Fruit fly (Drosophila melanogaster): ENCODE data around the gene RunxA.

RunxA gene

DNA sequence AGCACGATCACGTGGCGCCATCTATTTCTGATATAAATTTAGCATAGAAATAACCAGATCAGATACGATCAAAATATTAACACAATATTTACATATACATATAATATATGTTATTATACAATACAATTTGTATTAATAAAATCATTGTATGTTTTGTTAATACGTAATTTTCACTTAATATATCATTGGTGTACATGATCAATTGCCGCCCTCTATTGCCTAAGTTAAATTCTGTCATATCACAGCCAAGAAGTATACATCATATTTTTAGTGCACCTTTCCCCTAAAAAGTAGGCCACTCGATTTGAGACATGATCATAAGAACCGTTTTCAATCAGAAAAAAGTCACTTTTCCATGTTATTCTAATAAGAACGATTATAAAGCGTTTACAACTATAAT is 8.5 kb upstream of the RunxA start (continued):
- peak; percentile 3 for TF ChIP-seq CG17829 (tag; optimal IDR thresholded peaks at IDR 0.05)
- no peak for TF ChIP-seq oc (tag; optimal IDR thresholded peaks at IDR 0.05)
- no peak for TF ChIP-seq tna (GFP tag; IDR thresholded peaks at IDR 0.05; ENCODE audit: partially characterized antibody)
- no peak for TF ChIP-seq Optix (GFP tag; IDR thresholded peaks at IDR 0.05)
- peak; percentile 13 for TF ChIP-seq CG8290 (GFP tag; optimal IDR thresholded peaks at IDR 0.05)
- no peak for TF ChIP-seq CG8290 (tag; optimal IDR thresholded peaks at IDR 0.05)
- no peak for TF ChIP-seq CG6175 (GFP tag; IDR thresholded peaks at IDR 0.05)
- no peak for TF ChIP-seq kay (GFP tag; optimal IDR thresholded peaks at IDR 0.05)
- TF ChIP-seq vvl (GFP tag; IDR thresholded peaks at IDR 0.05) = no peak
- TF ChIP-seq CG2129 (GFP tag; IDR thresholded peaks at IDR 0.05; ENCODE audit: partially characterized antibody) = no peak
- TF ChIP-seq sd (tag; optimal IDR thresholded peaks at IDR 0.05) = no peak
- TF ChIP-seq jing (GFP tag; optimal IDR thresholded peaks at IDR 0.05) = no peak
- no peak for TF ChIP-seq mam (GFP tag; optimal IDR thresholded peaks at IDR 0.05)
- no peak for TF ChIP-seq ATbp (GFP tag; optimal IDR thresholded peaks at IDR 0.05)
- no peak for TF ChIP-seq CG32772 (GFP tag; IDR thresholded peaks at IDR 0.05)
- no peak for TF ChIP-seq Lpt (GFP tag; optimal IDR thresholded peaks at IDR 0.05)
- no peak for TF ChIP-seq CG17385 (GFP tag; optimal IDR thresholded peaks at IDR 0.05)
- TF ChIP-seq CG16863 (GFP tag; optimal IDR thresholded peaks at IDR 0.05) = no peak
- TF ChIP-seq disco-r (GFP tag; optimal IDR thresholded peaks at IDR 0.05) = no peak
- no peak for TF ChIP-seq CG3407 (GFP tag; optimal IDR thresholded peaks at IDR 0.05)
- no peak for TF ChIP-seq CG17361 (GFP tag; IDR thresholded peaks at IDR 0.05)
- no peak for TF ChIP-seq CG15269 (tag; optimal IDR thresholded peaks at IDR 0.05)
- 0 out of 2 replicates have a peak, but pooled peaks have one; percentile 20 for TF ChIP-seq CG31441 (GFP tag; IDR thresholded peaks at IDR 0.05)
- TF ChIP-seq Hr3 (GFP tag; optimal IDR thresholded peaks at IDR 0.05) = peak; percentile 1
- no peak for TF ChIP-seq slou (GFP tag; optimal IDR thresholded peaks at IDR 0.05)
- TF ChIP-seq Ptx1 (GFP tag; IDR thresholded peaks at IDR 0.05) = no peak
- no peak for TF ChIP-seq Atf-2 (GFP tag; optimal IDR thresholded peaks at IDR 0.05)
- no peak for TF ChIP-seq CG8281 (tag; optimal IDR thresholded peaks at IDR 0.05)
- no peak for TF ChIP-seq NC2α (GFP tag; optimal IDR thresholded peaks at IDR 0.05)
- TF ChIP-seq MTF-1 (GFP tag; optimal IDR thresholded peaks at IDR 0.05; ENCODE audit: borderline replicate concordance) = no peak
- TF ChIP-seq Lhr (GFP tag; optimal IDR thresholded peaks at IDR 0.05) = peak; percentile 1
- TF ChIP-seq vnd (GFP tag; IDR thresholded peaks at IDR 0.05; ENCODE audit: partially characterized antibody) = no peak
- TF ChIP-seq CG10979 (tag; optimal IDR thresholded peaks at IDR 0.05) = peak; percentile 91
- no peak for TF ChIP-seq CG8944 (GFP tag; optimal IDR thresholded peaks at IDR 0.05)
- TF ChIP-seq cwo (GFP tag; optimal IDR thresholded peaks at IDR 0.05) = no peak
- TF ChIP-seq amos (GFP tag; IDR thresholded peaks at IDR 0.05; ENCODE audit: partially characterized antibody) = no peak
- TF ChIP-seq en (GFP tag; optimal IDR thresholded peaks at IDR 0.05) = no peak
- no peak for TF ChIP-seq BtbVII (GFP tag; optimal IDR thresholded peaks at IDR 0.05)
- TF ChIP-seq CG7357 (GFP tag; IDR thresholded peaks at IDR 0.05) = no peak
- TF ChIP-seq H2.0 (GFP tag; IDR thresholded peaks at IDR 0.05) = no peak
- TF ChIP-seq CG3726 (GFP tag; IDR thresholded peaks at IDR 0.05) = no peak

DNA sequence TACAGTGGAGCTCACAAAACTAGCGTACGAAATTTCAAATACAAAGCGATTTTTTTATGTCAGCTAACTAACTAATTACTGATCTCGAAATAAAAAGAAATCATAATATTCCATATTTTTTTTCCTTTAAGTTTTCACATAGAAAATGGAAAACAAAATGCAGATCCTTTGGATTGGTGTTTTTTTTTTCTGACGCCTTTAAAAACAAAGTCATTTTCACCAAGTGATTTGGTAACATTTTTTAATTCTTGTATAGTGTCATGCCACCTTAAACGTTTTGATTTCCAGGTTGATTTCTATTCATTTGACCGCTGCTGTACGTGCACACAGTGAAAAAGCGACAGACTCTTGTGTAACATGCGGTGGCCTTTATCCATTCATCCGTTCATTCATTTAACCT is 7.6 kb upstream of the RunxA start:
- peak; percentile 19 for TF ChIP-seq CG5180 (GFP tag; optimal IDR thresholded peaks at IDR 0.05)
- no peak for TF ChIP-seq trh (GFP tag; optimal IDR thresholded peaks at IDR 0.05)
- TF ChIP-seq CG1529 (GFP tag; optimal IDR thresholded peaks at IDR 0.05) = no peak
- no peak for TF ChIP-seq onecut (GFP tag; IDR thresholded peaks at IDR 0.05)
- no peak for TF ChIP-seq YL-1 (GFP tag; optimal IDR thresholded peaks at IDR 0.05)
- peak; percentile 60 for TF ChIP-seq Meics (GFP tag; optimal IDR thresholded peaks at IDR 0.05)
- peak; percentile 84 for TF ChIP-seq sens (GFP tag)
- TF ChIP-seq Bgb (GFP tag; IDR thresholded peaks at IDR 0.05; ENCODE audit: partially characterized antibody) = no peak
- peak; percentile 9 for TF ChIP-seq ATbp (GFP tag; optimal IDR thresholded peaks at IDR 0.05)
- no peak for TF ChIP-seq salm (tag; optimal IDR thresholded peaks at IDR 0.05)
- TF ChIP-seq wdn (GFP tag; IDR thresholded peaks at IDR 0.05) = no peak
- no peak for TF ChIP-seq chm (GFP tag; IDR thresholded peaks at IDR 0.05)
- peak; percentile 18; the same call in 1 of the 3 replicates for TF ChIP-seq CG14050 (GFP tag; IDR thresholded peaks at IDR 0.05)
- TF ChIP-seq CG10431 (GFP tag; optimal IDR thresholded peaks at IDR 0.05) = no peak
- no peak for TF ChIP-seq CG31365 (tag; optimal IDR thresholded peaks at IDR 0.05)

All from whole organism, embryonic.